Fruit fly (Drosophila melanogaster) S2 (cell line): ENCODE results near the gene Acsf2.

Source experiments
- CG8478 ChIP-seq: fragments of >200 bp; optimal IDR thresholded peaks from 2 replicates; lab custom pipeline; 2018
- CTCF ChIP-seq, 2 experiments: fragments of >200 bp; optimal IDR thresholded peaks; 2 replicates each; lab custom pipeline; 2018

dm6 chr2L:5327266-5327621 lies 14.8 kb downstream of the Acsf2 start:
- TF ChIP-seq CG8478 (lab: Kevin White, UChicago) (no peak), CTCF (optimal IDR thresholded peaks at IDR 0.05; lab: Kevin White, UChicago) (no peak)
